Fruit fly (Drosophila melanogaster): Measurements from ENCODE around the gene Hex-t1.

The Hex-t1 gene

DNA sequence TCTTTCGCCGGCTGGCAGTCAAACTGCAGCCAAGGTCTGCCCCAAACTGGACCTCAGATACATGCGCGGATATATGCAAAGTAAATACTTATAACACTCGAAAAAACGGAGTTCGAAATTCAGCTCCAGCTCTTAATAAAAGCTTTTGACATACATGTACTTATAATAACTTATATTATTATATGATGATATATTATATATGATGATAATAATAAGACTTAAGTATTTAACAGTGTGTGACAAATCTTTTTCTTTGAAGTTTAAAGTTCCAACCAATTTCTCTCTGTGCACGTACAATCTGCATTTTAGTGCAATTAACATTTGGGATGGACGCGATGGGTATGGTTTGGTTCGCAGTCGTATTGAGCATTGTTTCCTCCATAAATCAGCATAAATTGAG lies 19.3 kb upstream of the Hex-t1 start:
- TF ChIP-seq Mnt (GFP tag; optimal IDR thresholded peaks at IDR 0.05) (no peak), ovo (GFP tag; optimal IDR thresholded peaks at IDR 0.05) (no peak), CG12768 (GFP tag; optimal IDR thresholded peaks at IDR 0.05) (no peak), cnc (optimal IDR thresholded peaks at IDR 0.05) (no peak), kay (GFP tag; ENCODE audit: borderline replicate concordance) (no peak), CG7101 (tag; optimal IDR thresholded peaks at IDR 0.05) (no peak), CG14711 (tag; optimal IDR thresholded peaks at IDR 0.05) (no peak), toe (GFP tag; optimal IDR thresholded peaks at IDR 0.05) (no peak), bab1 (GFP tag; optimal IDR thresholded peaks at IDR 0.05) (no peak), CG1620 (GFP tag; optimal IDR thresholded peaks at IDR 0.05) (no peak), CG11617 (GFP tag; optimal IDR thresholded peaks at IDR 0.05) (no peak), cic (GFP tag; optimal IDR thresholded peaks at IDR 0.05) (no peak), Hr96 (GFP tag; optimal IDR thresholded peaks at IDR 0.05) (no peak), Crg-1 (GFP tag; optimal IDR thresholded peaks at IDR 0.05) (no peak), CG7045 (GFP tag; optimal IDR thresholded peaks at IDR 0.05) (no peak), Clk (GFP tag; optimal IDR thresholded peaks at IDR 0.05) (no peak), tj (GFP tag; optimal IDR thresholded peaks at IDR 0.05) (no peak)

DNA sequence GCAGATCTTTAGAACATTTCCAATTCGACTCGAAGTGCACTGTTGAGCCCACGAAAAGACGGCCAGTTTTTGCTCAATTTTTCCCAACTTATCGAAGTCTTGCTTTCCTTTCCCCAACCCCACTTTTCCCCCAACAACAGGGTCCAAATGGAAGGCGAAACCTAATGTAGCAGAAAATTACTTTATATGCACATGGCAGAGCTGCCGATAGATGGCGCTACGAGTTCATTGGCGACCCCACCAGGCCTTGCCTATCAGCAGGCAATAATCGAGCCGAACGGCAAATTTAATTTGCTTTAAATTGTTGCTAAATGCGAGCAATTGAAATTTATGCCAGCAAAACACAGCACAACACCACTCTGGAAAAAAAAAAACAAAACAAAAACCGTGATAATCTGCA lies 16.4 kb upstream of the Hex-t1 start:
- TF ChIP-seq cnc (optimal IDR thresholded peaks at IDR 0.05) = no peak
- TF ChIP-seq kay (GFP tag; ENCODE audit: borderline replicate concordance) = peak; percentile 37

DNA sequence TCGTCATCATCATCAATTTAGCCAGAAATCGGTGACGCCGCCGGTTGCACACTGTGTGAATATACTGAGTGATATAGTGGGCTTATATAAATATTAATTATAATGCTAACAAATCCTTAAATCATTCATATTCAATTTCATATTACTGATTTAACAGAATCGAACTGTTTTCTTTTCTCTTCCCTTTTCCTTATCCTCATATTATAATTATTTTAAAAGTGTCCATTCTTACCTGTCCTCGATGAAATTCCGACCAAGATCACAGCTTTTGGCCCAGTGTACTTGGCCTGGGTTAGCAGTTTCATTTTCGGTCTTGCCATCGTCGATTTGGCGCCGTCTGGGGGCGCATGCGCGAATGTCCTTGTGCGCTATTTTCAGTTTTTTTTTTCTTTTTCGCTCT lies 15.9 kb upstream of the Hex-t1 start:
- TF ChIP-seq CG7101 (tag; optimal IDR thresholded peaks at IDR 0.05) = no peak
- no peak for TF ChIP-seq CG7045 (GFP tag; optimal IDR thresholded peaks at IDR 0.05)
- no peak for TF ChIP-seq pad (GFP tag; optimal IDR thresholded peaks at IDR 0.05)

DNA sequence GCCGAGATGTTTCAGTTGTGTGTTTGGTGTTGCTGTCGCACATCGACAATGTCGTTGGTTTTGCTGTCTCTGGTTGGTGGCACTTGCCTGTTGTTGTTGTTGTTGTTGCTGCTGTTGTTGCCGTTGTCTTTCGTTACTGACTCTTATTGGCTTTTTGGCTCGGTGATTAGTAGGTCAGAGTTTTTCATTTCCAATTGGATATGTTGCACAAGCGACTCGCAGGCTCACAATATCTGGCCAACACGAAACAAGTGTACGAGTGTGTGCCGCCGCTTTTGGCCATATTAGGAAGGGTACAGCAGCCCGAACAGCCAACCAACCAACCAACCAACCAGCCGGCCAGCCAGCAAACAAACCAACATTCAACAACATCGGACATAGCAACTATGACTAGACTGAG lies 15.1 kb upstream of the Hex-t1 start:
- no peak for TF ChIP-seq CG1620 (GFP tag; optimal IDR thresholded peaks at IDR 0.05)
- TF ChIP-seq Hr96 (GFP tag; optimal IDR thresholded peaks at IDR 0.05) = no peak
- no peak for TF ChIP-seq CG5204 (GFP tag; optimal IDR thresholded peaks at IDR 0.05)
- no peak for TF ChIP-seq CG7101 (tag; optimal IDR thresholded peaks at IDR 0.05)
- no peak for TF ChIP-seq CG12768 (GFP tag; optimal IDR thresholded peaks at IDR 0.05)
- TF ChIP-seq toe (GFP tag; optimal IDR thresholded peaks at IDR 0.05) = no peak
- TF ChIP-seq kay (GFP tag; ENCODE audit: borderline replicate concordance) = no peak
- no peak for TF ChIP-seq CG33017 (tag; optimal IDR thresholded peaks at IDR 0.05)

DNA sequence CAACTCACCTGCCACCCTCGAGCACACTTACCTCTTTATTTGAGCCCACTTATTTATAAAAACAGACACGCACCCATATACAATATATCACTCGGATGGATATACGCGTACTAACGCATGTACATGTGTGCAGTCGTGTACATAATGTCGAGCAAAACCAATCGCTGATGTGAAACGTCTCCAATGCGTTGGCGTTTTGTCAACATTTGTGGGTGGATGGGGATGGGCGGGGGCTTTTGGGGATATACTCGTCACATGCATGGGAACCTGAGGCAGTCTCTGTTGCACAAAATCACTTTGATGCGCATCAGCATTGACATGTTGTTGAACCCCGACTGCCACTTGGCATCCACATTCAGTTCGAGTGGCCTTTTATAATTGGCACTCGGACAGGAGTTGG lies 12.9 kb upstream of the Hex-t1 start:
- no peak for TF ChIP-seq tj (GFP tag; optimal IDR thresholded peaks at IDR 0.05)
- TF ChIP-seq CG7045 (GFP tag; optimal IDR thresholded peaks at IDR 0.05) = no peak
- no peak for TF ChIP-seq bab1 (GFP tag; optimal IDR thresholded peaks at IDR 0.05)
- TF ChIP-seq Hr96 (GFP tag; optimal IDR thresholded peaks at IDR 0.05) = no peak
- no peak for TF ChIP-seq Crg-1 (GFP tag; optimal IDR thresholded peaks at IDR 0.05)
- TF ChIP-seq CG14711 (tag; optimal IDR thresholded peaks at IDR 0.05) = no peak
- no peak for TF ChIP-seq CG5204 (GFP tag; optimal IDR thresholded peaks at IDR 0.05)
- no peak for TF ChIP-seq cnc (optimal IDR thresholded peaks at IDR 0.05)
- TF ChIP-seq CG1620 (GFP tag; optimal IDR thresholded peaks at IDR 0.05) = no peak
- no peak for TF ChIP-seq CG7101 (tag; optimal IDR thresholded peaks at IDR 0.05)
- TF ChIP-seq CG33017 (tag; optimal IDR thresholded peaks at IDR 0.05) = no peak
- TF ChIP-seq Clk (GFP tag; optimal IDR thresholded peaks at IDR 0.05) = no peak
- no peak for TF ChIP-seq CG12768 (GFP tag; optimal IDR thresholded peaks at IDR 0.05)
- no peak for TF ChIP-seq kay (GFP tag; ENCODE audit: borderline replicate concordance)
- no peak for TF ChIP-seq toe (GFP tag; optimal IDR thresholded peaks at IDR 0.05)
- TF ChIP-seq CG11617 (GFP tag; optimal IDR thresholded peaks at IDR 0.05) = no peak
- TF ChIP-seq ovo (GFP tag; optimal IDR thresholded peaks at IDR 0.05) = no peak
- TF ChIP-seq cic (GFP tag; optimal IDR thresholded peaks at IDR 0.05) = no peak
- TF ChIP-seq Mnt (GFP tag; optimal IDR thresholded peaks at IDR 0.05) = no peak
- no peak for TF ChIP-seq pad (GFP tag; optimal IDR thresholded peaks at IDR 0.05)

DNA sequence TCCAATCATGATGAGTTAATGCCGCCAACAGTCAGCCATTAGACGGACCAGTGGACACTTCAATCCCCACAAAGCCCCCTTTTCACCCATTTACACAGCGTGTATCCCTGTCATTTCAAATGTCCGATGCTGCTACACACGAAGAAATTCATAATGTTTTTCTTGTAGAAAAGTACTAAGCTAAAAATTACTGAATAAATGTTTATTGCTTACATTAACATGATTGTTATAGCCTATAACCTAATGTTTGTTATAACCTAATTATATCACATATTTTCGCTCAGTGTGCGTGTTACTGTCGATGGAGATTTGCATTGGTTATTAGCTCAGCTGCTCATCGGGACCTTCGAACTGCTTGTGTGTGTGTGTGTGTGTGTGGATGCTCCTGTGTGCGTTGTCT lies 12.3 kb upstream of the Hex-t1 start:
- TF ChIP-seq bab1 (GFP tag; optimal IDR thresholded peaks at IDR 0.05) = no peak
- TF ChIP-seq ovo (GFP tag; optimal IDR thresholded peaks at IDR 0.05) = no peak
- TF ChIP-seq pad (GFP tag; optimal IDR thresholded peaks at IDR 0.05) = no peak
- TF ChIP-seq CG5204 (GFP tag; optimal IDR thresholded peaks at IDR 0.05) = no peak

DNA sequence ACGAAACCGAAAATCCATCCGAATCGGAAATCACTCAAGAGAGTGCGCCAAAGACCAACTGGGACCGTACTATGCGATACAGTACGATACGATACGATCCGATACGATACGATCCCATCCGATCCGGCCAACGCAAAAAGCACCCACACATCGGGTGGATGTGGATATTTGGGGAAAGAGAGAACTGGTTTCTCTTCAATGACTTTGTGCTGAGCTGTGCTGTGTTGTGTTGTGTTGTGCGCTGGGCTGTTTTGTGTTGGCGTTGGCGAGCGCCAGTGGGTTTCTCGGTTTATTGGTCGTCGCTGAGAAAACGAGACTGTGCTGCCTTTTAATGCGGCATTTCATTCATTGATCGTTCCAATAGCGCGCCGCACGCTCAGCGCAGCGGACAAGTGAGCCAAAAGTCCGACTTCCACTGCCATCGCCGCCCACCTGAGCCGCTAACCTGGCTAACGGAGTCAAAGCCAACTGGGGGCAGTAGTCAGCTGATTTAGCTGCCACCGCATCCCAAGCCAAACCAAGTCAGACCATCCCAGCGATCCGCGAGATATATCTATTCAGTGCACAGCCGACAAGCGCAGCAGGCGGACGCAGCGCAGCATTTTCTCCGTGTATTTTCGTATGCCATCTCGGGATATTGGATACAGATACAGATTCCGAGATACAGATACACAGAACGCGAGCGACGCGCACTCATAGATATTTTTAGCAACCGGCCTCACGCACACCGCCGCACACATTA lies 8.3 kb upstream of the Hex-t1 start, which contains the start of gene tx:
TSS of gene tx (plus strand) at position 324 of the 742 bp plus-strand sequence.
- TF ChIP-seq cic (GFP tag; optimal IDR thresholded peaks at IDR 0.05) (peak; percentile 35), ovo (GFP tag; optimal IDR thresholded peaks at IDR 0.05) (peak; percentile 46), CG1620 (GFP tag; optimal IDR thresholded peaks at IDR 0.05) (no peak)
